Fruit fly (Drosophila melanogaster) whole organism, embryonic: ENCODE measurements around the gene UQCR-14.

ENCODE experiments used
- Antp ChIP-seq: fragments of 200-800 bp; sonication (Bioruptor generic); optimal IDR thresholded peaks from 3 replicates; lab custom pipeline; 2016; ENCODE audit warnings: missing biosample characterization, missing genetic modification characterization
- Asciz ChIP-seq: fragments of 200-800 bp; sonication (Bioruptor generic); optimal IDR thresholded peaks from 2 replicates; lab custom pipeline; 2017; ENCODE audit warnings: missing biosample characterization, mild to moderate bottlenecking, missing genetic modification characterization, missing genetic modification reagents
- BEAF-32 ChIP-seq: fragments of 200-800 bp; sonication (Bioruptor generic); optimal IDR thresholded peaks from 3 replicates; lab custom pipeline; 2017; ENCODE audit warnings: missing biosample characterization, missing genetic modification characterization, mild to moderate bottlenecking, moderate library complexity, missing genetic modification reagents
- CG10147 ChIP-seq: fragments of 200-800 bp; sonication (Bioruptor generic); optimal IDR thresholded peaks from 2 replicates; lab custom pipeline; 2019; ENCODE audit warnings: missing biosample characterization, mild to moderate bottlenecking, missing genetic modification characterization, moderate library complexity
- CG1024 ChIP-seq: fragments of 200-800 bp; sonication (Bioruptor generic); IDR thresholded peaks from 2 replicates; pipeline ENCODE4 v1.3.6; 2022; ENCODE audit warnings: missing biosample characterization, missing genetic modification characterization
- CG12104 ChIP-seq: fragments of 200-800 bp; sonication (Bioruptor generic); optimal IDR thresholded peaks from 3 replicates; lab custom pipeline; 2016; ENCODE audit warnings: missing biosample characterization, missing genetic modification characterization
- CG12155 ChIP-seq: fragments of 200-800 bp; sonication (Bioruptor generic); optimal IDR thresholded peaks from 3 replicates; lab custom pipeline; 2016; ENCODE audit warnings: missing biosample characterization, missing genetic modification characterization
- CG12219 ChIP-seq: fragments of 200-800 bp; sonication (Bioruptor generic); optimal IDR thresholded peaks from 3 replicates; lab custom pipeline; 2018; ENCODE audit warnings: missing biosample characterization, mild to moderate bottlenecking, missing genetic modification characterization
- CG12659 ChIP-seq: fragments of 200-800 bp; sonication (Bioruptor generic); optimal IDR thresholded peaks from 3 replicates; lab custom pipeline; 2017; ENCODE audit warnings: mild to moderate bottlenecking, missing biosample characterization, missing genetic modification reagents, missing genetic modification characterization
- CG12744 ChIP-seq: fragments of 200-800 bp; sonication (Bioruptor generic); optimal IDR thresholded peaks from 2 replicates; lab custom pipeline; 2016; ENCODE audit warnings: missing biosample characterization, missing genetic modification characterization
- CG13296 ChIP-seq: fragments of 200-800 bp; sonication (Bioruptor generic); optimal IDR thresholded peaks from 3 replicates; lab custom pipeline; 2018; ENCODE audit warnings: missing biosample characterization, mild to moderate bottlenecking, missing genetic modification characterization
- CG1647 ChIP-seq: fragments of 200-800 bp; sonication (Bioruptor generic); optimal IDR thresholded peaks from 3 replicates; lab custom pipeline; 2016; ENCODE audit warnings: missing biosample characterization, missing genetic modification characterization
- CG18619 ChIP-seq: fragments of 200-800 bp; sonication (Bioruptor generic); optimal IDR thresholded peaks from 3 replicates; lab custom pipeline; 2017; ENCODE audit warnings: missing biosample characterization, mild to moderate bottlenecking, missing genetic modification characterization
- CG3065 ChIP-seq: fragments of 200-800 bp; sonication (Bioruptor generic); optimal IDR thresholded peaks from 2 replicates; lab custom pipeline; 2016; ENCODE audit warnings: missing biosample characterization, missing genetic modification characterization
- CG4730 ChIP-seq: fragments of 200-800 bp; sonication (Bioruptor generic); IDR thresholded peaks from 2 replicates; pipeline ENCODE4 v1.3.6; 2022; ENCODE audit warnings: missing biosample characterization, missing genetic modification characterization
- CG6254 ChIP-seq: fragments of 200-800 bp; sonication (Bioruptor generic); optimal IDR thresholded peaks from 3 replicates; lab custom pipeline; 2017; ENCODE audit warnings: mild to moderate bottlenecking, missing biosample characterization, missing genetic modification reagents, missing genetic modification characterization
- CHES-1-like ChIP-seq: fragments of 200-800 bp; sonication (Bioruptor generic); optimal IDR thresholded peaks from 2 replicates; lab custom pipeline; 2016; ENCODE audit warnings: missing biosample characterization, missing genetic modification characterization
- CTCF ChIP-seq: fragments of 200-800 bp; sonication (Bioruptor generic); optimal IDR thresholded peaks from 2 replicates; lab custom pipeline; 2017; ENCODE audit warnings: missing biosample characterization, mild to moderate bottlenecking, missing genetic modification characterization, moderate library complexity
- Dbx ChIP-seq: fragments of 200-800 bp; sonication (Bioruptor generic); IDR thresholded peaks from 3 replicates; pipeline ENCODE4 v1.3.6; 2022; ENCODE audit warnings: missing biosample characterization, missing genetic modification characterization
- Hmx ChIP-seq: fragments of 200-800 bp; sonication (Bioruptor generic); optimal IDR thresholded peaks from 2 replicates; lab custom pipeline; 2016; ENCODE audit warnings: missing biosample characterization, missing genetic modification characterization
- Hr51 ChIP-seq, 2 experiments: fragments of 200-800 bp; sonication (Bioruptor generic); optimal IDR thresholded peaks; 2 replicates in 1 of 2; 3 replicates in 1 of 2; lab custom pipeline; 2016 to 2018; ENCODE audit warnings: missing biosample characterization in 2 of 2, missing genetic modification characterization in 2 of 2, mild to moderate bottlenecking in 1 of 2, moderate library complexity in 1 of 2
- Hr78 ChIP-seq, 2 experiments: fragments of 200-800 bp in 1 of 2; fragments of >200 bp in 1 of 2; sonication (Bioruptor generic) in 1 of 2; optimal IDR thresholded peaks; 2 replicates each; lab custom pipeline; 2017 to 2019; ENCODE audit warnings: missing biosample characterization in 2 of 2, missing genetic modification characterization in 2 of 2, mild to moderate bottlenecking in 1 of 2, moderate library complexity in 1 of 2
- Mad ChIP-seq: fragments of 200-800 bp; sonication (Bioruptor generic); optimal IDR thresholded peaks from 2 replicates; lab custom pipeline; 2016; ENCODE audit warnings: missing biosample characterization, missing genetic modification characterization
- Meics ChIP-seq: fragments of 200-800 bp; sonication (Bioruptor generic); optimal IDR thresholded peaks from 2 replicates; lab custom pipeline; 2017; ENCODE audit warnings: missing biosample characterization, mild to moderate bottlenecking, missing genetic modification characterization
- Nf-YA ChIP-seq: fragments of 200-800 bp; sonication (Bioruptor generic); IDR thresholded peaks from 2 replicates; pipeline ENCODE4 v1.3.6; 2022; ENCODE audit warnings: missing biosample characterization, missing genetic modification characterization
- Optix ChIP-seq: fragments of 200-800 bp; sonication (Bioruptor generic); IDR thresholded peaks from 3 replicates; pipeline ENCODE4 v1.3.6; 2022; ENCODE audit warnings: missing biosample characterization, missing genetic modification characterization
- Poxn ChIP-seq: fragments of 200-800 bp; sonication (Bioruptor generic); IDR thresholded peaks from 2 replicates; pipeline ENCODE4 v1.3.6; 2022; ENCODE audit warnings: missing biosample characterization, missing genetic modification characterization
- Sry-δ ChIP-seq: fragments of 200-800 bp; sonication (Bioruptor generic); optimal IDR thresholded peaks from 2 replicates; lab custom pipeline; 2016; ENCODE audit warnings: missing biosample characterization, missing genetic modification characterization
- ac ChIP-seq: fragments of 200-800 bp; sonication (Bioruptor generic); optimal IDR thresholded peaks from 3 replicates; lab custom pipeline; 2017; ENCODE audit warnings: missing biosample characterization, mild to moderate bottlenecking, missing genetic modification characterization
- amos ChIP-seq: fragments of 200-800 bp; sonication (Bioruptor generic); IDR thresholded peaks from 2 replicates; pipeline ENCODE4 v1.3.6; 2022; ENCODE audit warnings: missing biosample characterization, missing genetic modification characterization; ENCODE audit not compliant: partially characterized antibody
- ap ChIP-seq: fragments of 200-800 bp; sonication (Bioruptor generic); IDR thresholded peaks from 2 replicates; pipeline ENCODE4 v1.3.6; 2022; ENCODE audit warnings: missing biosample characterization, missing genetic modification characterization
- chn ChIP-seq: fragments of 200-800 bp; sonication (Bioruptor generic); optimal IDR thresholded peaks from 2 replicates; lab custom pipeline; 2016; ENCODE audit warnings: missing biosample characterization, missing genetic modification characterization
- ci ChIP-seq: fragments of 200-800 bp; sonication (Bioruptor generic); IDR thresholded peaks from 3 replicates; pipeline ENCODE4 v1.3.6; 2022; ENCODE audit warnings: missing biosample characterization, missing genetic modification characterization
- cwo ChIP-seq: fragments of 200-800 bp; sonication (Bioruptor generic); optimal IDR thresholded peaks from 3 replicates; lab custom pipeline; 2017; ENCODE audit warnings: missing biosample characterization, missing genetic modification characterization, mild to moderate bottlenecking, moderate library complexity, missing genetic modification reagents
- dmrt99B ChIP-seq: fragments of 200-800 bp; sonication (Bioruptor generic); optimal IDR thresholded peaks from 2 replicates; lab custom pipeline; 2018; ENCODE audit warnings: missing biosample characterization, mild to moderate bottlenecking, missing genetic modification characterization, moderate library complexity
- emc ChIP-seq: fragments of 200-800 bp; sonication (Bioruptor generic); optimal IDR thresholded peaks from 2 replicates; lab custom pipeline; 2016; ENCODE audit warnings: missing biosample characterization, missing genetic modification characterization
- fd64A ChIP-seq: fragments of 200-800 bp; sonication (Bioruptor generic); optimal IDR thresholded peaks from 3 replicates; lab custom pipeline; 2018; ENCODE audit warnings: missing biosample characterization, mild to moderate bottlenecking, missing genetic modification characterization
- ftz-f1 ChIP-seq: fragments of 200-800 bp; sonication (Bioruptor generic); optimal IDR thresholded peaks from 2 replicates; lab custom pipeline; 2016; ENCODE audit warnings: missing biosample characterization, missing genetic modification characterization
- gce ChIP-seq: fragments of 200-800 bp; sonication (Bioruptor generic); IDR thresholded peaks from 3 replicates; pipeline ENCODE4 v1.3.6; 2022; ENCODE audit warnings: missing biosample characterization, missing genetic modification characterization
- gfzf ChIP-seq: fragments of 200-800 bp; sonication (Bioruptor generic); optimal IDR thresholded peaks from 2 replicates; lab custom pipeline; 2016; ENCODE audit warnings: missing biosample characterization, mild to moderate bottlenecking, missing genetic modification characterization, moderate library complexity
- ken ChIP-seq: fragments of 200-800 bp; sonication (Bioruptor generic); IDR thresholded peaks from 3 replicates; pipeline ENCODE4 v1.3.6; 2022; ENCODE audit warnings: missing biosample characterization, missing genetic modification characterization
- mam ChIP-seq: fragments of 200-800 bp; sonication (Bioruptor generic); optimal IDR thresholded peaks from 3 replicates; lab custom pipeline; 2016; ENCODE audit warnings: missing biosample characterization, missing genetic modification characterization
- mld ChIP-seq: fragments of 200-800 bp; sonication (Bioruptor generic); IDR thresholded peaks from 3 replicates; pipeline ENCODE4 v1.3.6; 2022; ENCODE audit warnings: missing biosample characterization, missing genetic modification characterization; ENCODE audit not compliant: partially characterized antibody
- nom ChIP-seq: fragments of 200-800 bp; sonication (Bioruptor generic); optimal IDR thresholded peaks from 2 replicates; lab custom pipeline; 2017; ENCODE audit warnings: missing biosample characterization, missing genetic modification characterization, mild to moderate bottlenecking, moderate library complexity, missing genetic modification reagents
- odd ChIP-seq: fragments of 200-800 bp; sonication (Bioruptor generic); optimal IDR thresholded peaks from 2 replicates; lab custom pipeline; 2017; ENCODE audit warnings: missing biosample characterization, mild to moderate bottlenecking, missing genetic modification characterization
- onecut ChIP-seq: fragments of 200-800 bp; sonication (Bioruptor generic); IDR thresholded peaks from 2 replicates; pipeline ENCODE4 v1.3.6; 2022; ENCODE audit warnings: missing biosample characterization, missing genetic modification characterization
- p53 ChIP-seq: fragments of 200-800 bp; sonication (Bioruptor generic); optimal IDR thresholded peaks from 2 replicates; lab custom pipeline; 2016; ENCODE audit warnings: missing biosample characterization, missing genetic modification characterization
- pnt ChIP-seq: fragments of 200-800 bp; sonication (Bioruptor generic); optimal IDR thresholded peaks from 3 replicates; lab custom pipeline; 2016; ENCODE audit warnings: missing biosample characterization, missing genetic modification characterization
- pum ChIP-seq: fragments of 200-800 bp; sonication (Bioruptor generic); optimal IDR thresholded peaks from 2 replicates; lab custom pipeline; 2016; ENCODE audit warnings: missing biosample characterization, missing genetic modification characterization
- sima ChIP-seq: fragments of 200-800 bp; sonication (Bioruptor generic); optimal IDR thresholded peaks from 2 replicates; lab custom pipeline; 2016; ENCODE audit warnings: missing biosample characterization, missing genetic modification characterization
- sr ChIP-seq: fragments of 200-800 bp; sonication (Bioruptor generic); IDR thresholded peaks from 3 replicates; pipeline ENCODE4 v1.3.6; 2022; ENCODE audit warnings: missing biosample characterization, missing genetic modification characterization

UQCR-14 gene

dm6 chrX:16263415-16263814, 22.7 kb upstream of the UQCR-14 start (continued):
- peak; percentile 38 for TF ChIP-seq ac (GFP tag; lab: Kevin White, UChicago)
- TF ChIP-seq CG10147 (GFP tag; lab: Kevin White, UChicago) = peak; percentile 74
- peak; percentile 62 for TF ChIP-seq odd (GFP tag; lab: Kevin White, UChicago)
- TF ChIP-seq Hr51 (GFP tag; optimal IDR thresholded peaks at IDR 0.05; lab: Kevin White, UChicago) = peak; percentile 37 to 79
- peak; percentile 60 for TF ChIP-seq CG18619 (GFP tag; lab: Kevin White, UChicago)
- peak; percentile 13 for TF ChIP-seq CG3065
- peak; percentile 75 for TF ChIP-seq ken (GFP tag; lab: Robert Waterston, UW)
- TF ChIP-seq sr (GFP tag; lab: Robert Waterston, UW) = 0 out of 3 replicates have a peak, but pooled peaks have one; percentile 28
- TF ChIP-seq CG12744 (GFP tag; lab: Kevin White, UChicago) = peak; percentile 21
- peak; percentile 61 for TF ChIP-seq CG4730 (GFP tag; lab: Robert Waterston, UW)
- TF ChIP-seq Hmx (GFP tag; lab: Kevin White, UChicago) = no peak
- peak; percentile 93 for TF ChIP-seq ci
- peak; percentile 77 for TF ChIP-seq Dbx (GFP tag; lab: Robert Waterston, UW)
- TF ChIP-seq Mad = peak; percentile 37
- no peak for TF ChIP-seq amos (GFP tag; lab: Robert Waterston, UW)
- TF ChIP-seq Antp (GFP tag; lab: Kevin White, UChicago) = peak; percentile 37
- TF ChIP-seq Sry-δ (GFP tag; lab: Kevin White, UChicago) = peak; percentile 15
- TF ChIP-seq mld (GFP tag; lab: Robert Waterston, UW) = no peak
- TF ChIP-seq CG12659 = peak; percentile 65
- TF ChIP-seq CG13296 (GFP tag; lab: Kevin White, UChicago) = peak; percentile 75
- TF ChIP-seq CG1647 (GFP tag; lab: Kevin White, UChicago) = peak; percentile 25
- peak; percentile 61 for TF ChIP-seq mam (GFP tag; lab: Kevin White, UChicago)
- peak; percentile 78 for TF ChIP-seq CG12219 (GFP tag; lab: Kevin White, UChicago)
- no peak for TF ChIP-seq CHES-1-like (GFP tag; lab: Kevin White, UChicago)
- no peak for TF ChIP-seq sima
- peak; percentile 66; the same call in 1 of the 2 replicates for TF ChIP-seq ap
- TF ChIP-seq pum (GFP tag; lab: Kevin White, UChicago) = peak; percentile 59
- TF ChIP-seq nom (GFP tag; lab: Kevin White, UChicago) = peak; percentile 7
- no peak for TF ChIP-seq BEAF-32 (GFP tag; lab: Kevin White, UChicago)
- TF ChIP-seq Asciz = peak; percentile 67
- peak; percentile 71 for TF ChIP-seq cwo (GFP tag; lab: Kevin White, UChicago)
- TF ChIP-seq CG1024 (GFP tag; lab: Robert Waterston, UW) = peak; percentile 58; the same call in 1 of the 2 replicates
- peak; percentile 55 for TF ChIP-seq CG12155 (GFP tag; lab: Kevin White, UChicago)
- peak; percentile 53 for TF ChIP-seq fd64A (GFP tag; lab: Kevin White, UChicago)
- peak; percentile 36 for TF ChIP-seq CG12104 (GFP tag; lab: Kevin White, UChicago)
- TF ChIP-seq onecut (GFP tag; lab: Robert Waterston, UW) = peak; percentile 79
- TF ChIP-seq gce (GFP tag; lab: Robert Waterston, UW) = peak; percentile 68; the same call in 2 of the 3 replicates
- TF ChIP-seq CTCF (GFP tag; lab: Kevin White, UChicago) = no peak
- peak; percentile 72 for TF ChIP-seq CG6254
- peak; percentile 79 for TF ChIP-seq Meics
- peak; percentile 66; the same call in 1 of the 3 replicates for TF ChIP-seq Optix (GFP tag; lab: Robert Waterston, UW)
- TF ChIP-seq dmrt99B (tag; lab: Kevin White, UChicago) = peak; percentile 84
- TF ChIP-seq ftz-f1 = no peak
- TF ChIP-seq Poxn (GFP tag; lab: Robert Waterston, UW) = no peak
- TF ChIP-seq Hr78 (GFP tag; optimal IDR thresholded peaks at IDR 0.05; lab: Kevin White, UChicago) = peak in 1 of 2 experiments; percentile 24
- peak; percentile 48 for TF ChIP-seq pnt (GFP tag; lab: Kevin White, UChicago)
- no peak for TF ChIP-seq gfzf (GFP tag; lab: Kevin White, UChicago)
- no peak for TF ChIP-seq p53
- peak; percentile 18 for TF ChIP-seq emc (GFP tag; lab: Kevin White, UChicago)
- peak; percentile 69 for TF ChIP-seq chn (GFP tag; lab: Kevin White, UChicago)
- TF ChIP-seq Nf-YA (GFP tag; lab: Robert Waterston, UW) = peak; percentile 71; the same call in 1 of the 2 replicates
